Worm (Caenorhabditis elegans) whole organism, L4 larva: ENCODE data around the gene F47G3.4.

Experiments used
- R02D3.7 ChIP-seq: fragments of 150-350 bp; sonication (generic microtip); optimal IDR thresholded peaks from 3 replicates; lab custom pipeline; 2014; ENCODE audit warnings: missing biosample characterization, missing genetic modification characterization
- ctbp-1 ChIP-seq: fragments of 200-800 bp; sonication (Bioruptor generic); IDR thresholded peaks from 2 replicates; pipeline ENCODE4 v1.3.6; 2022; ENCODE audit warnings: missing genetic modification reagents, missing genetic modification characterization, missing compliant biosample characterization
- duxl-1 ChIP-seq: sonication (generic microtip); optimal IDR thresholded peaks from 2 replicates; lab custom pipeline; 2016; ENCODE audit warnings: mild to moderate bottlenecking, missing genetic modification characterization, moderate library complexity, missing compliant biosample characterization; ENCODE audit not compliant: poor library complexity
- lir-3 ChIP-seq: sonication (generic microtip); optimal IDR thresholded peaks from 2 replicates; lab custom pipeline; 2016; ENCODE audit warnings: mild to moderate bottlenecking, missing genetic modification characterization, missing compliant biosample characterization
- lsy-2 ChIP-seq, 2 experiments: fragments of 150-350 bp in 1 of 2; sonication (generic microtip) in 1 of 2; optimal IDR thresholded peaks; 2 replicates each; lab custom pipeline; 2014 to 2017; ENCODE audit warnings: missing biosample characterization in 2 of 2, missing genetic modification characterization in 2 of 2
- nhr-28 ChIP-seq: fragments of 150-350 bp; optimal IDR thresholded peaks from 2 replicates; lab custom pipeline; 2014; ENCODE audit warnings: missing biosample characterization, missing genetic modification characterization
- pha-4 ChIP-seq, 2 experiments: fragments of 150-350 bp in 1 of 2; fragments of 200-800 bp in 1 of 2; sonication (Bioruptor generic) in 1 of 2; IDR thresholded peaks in 1 of 2; optimal IDR thresholded peaks in 1 of 2; 2 replicates each; pipeline versions ENCODE4 v1.3.6 to Lab custom; 2014 to 2022; ENCODE audit warnings: missing genetic modification characterization in 2 of 2, missing genetic modification reagents in 2 of 2, missing biosample characterization in 1 of 2, missing compliant biosample characterization in 1 of 2
- php-3 ChIP-seq: fragments of 200-800 bp; sonication (Bioruptor generic); IDR thresholded peaks from 2 replicates; pipeline ENCODE4 v1.3.6; 2022; ENCODE audit warnings: missing genetic modification reagents, missing genetic modification characterization, missing compliant biosample characterization
- pqm-1 ChIP-seq: sonication (generic microtip); optimal IDR thresholded peaks from 2 replicates; lab custom pipeline; 2017; ENCODE audit warnings: missing biosample characterization, missing genetic modification characterization
- sdz-12 ChIP-seq: fragments of 200-800 bp; sonication (Bioruptor generic); optimal IDR thresholded peaks from 2 replicates; lab custom pipeline; 2018; ENCODE audit warnings: mild to moderate bottlenecking, missing genetic modification characterization, missing compliant biosample characterization

ce11 chrX:2401883-2402282 lies 20.5 kb downstream of the F47G3.4 start, which contains the start of gene dhhc-9:
- TF ChIP-seq pha-4 (GFP tag; IDR thresholded peaks at IDR 0.05; lab: Robert Waterston, UW) (no peak), pha-4 (tag; optimal IDR thresholded peaks at IDR 0.05; lab: Kevin White, UChicago) (no peak), lsy-2 (tag; optimal IDR thresholded peaks at IDR 0.05; lab: Kevin White, UChicago) (no peak), lir-3 (no peak), php-3 (GFP tag; lab: Robert Waterston, UW) (0 out of 2 replicates have a peak, but pooled peaks have one; percentile 7), pqm-1 (tag; lab: Kevin White, UChicago) (no peak), duxl-1 (tag; lab: Kevin White, UChicago) (peak; percentile 54), nhr-28 (tag; lab: Kevin White, UChicago) (peak; percentile 56), ctbp-1 (GFP tag; lab: Robert Waterston, UW) (no peak), sdz-12 (GFP tag; lab: Kevin White, UChicago) (no peak), R02D3.7 (tag; lab: Kevin White, UChicago) (no peak)
